Worm (Caenorhabditis elegans): ENCODE data around the gene C15C8.8.

DNA sequence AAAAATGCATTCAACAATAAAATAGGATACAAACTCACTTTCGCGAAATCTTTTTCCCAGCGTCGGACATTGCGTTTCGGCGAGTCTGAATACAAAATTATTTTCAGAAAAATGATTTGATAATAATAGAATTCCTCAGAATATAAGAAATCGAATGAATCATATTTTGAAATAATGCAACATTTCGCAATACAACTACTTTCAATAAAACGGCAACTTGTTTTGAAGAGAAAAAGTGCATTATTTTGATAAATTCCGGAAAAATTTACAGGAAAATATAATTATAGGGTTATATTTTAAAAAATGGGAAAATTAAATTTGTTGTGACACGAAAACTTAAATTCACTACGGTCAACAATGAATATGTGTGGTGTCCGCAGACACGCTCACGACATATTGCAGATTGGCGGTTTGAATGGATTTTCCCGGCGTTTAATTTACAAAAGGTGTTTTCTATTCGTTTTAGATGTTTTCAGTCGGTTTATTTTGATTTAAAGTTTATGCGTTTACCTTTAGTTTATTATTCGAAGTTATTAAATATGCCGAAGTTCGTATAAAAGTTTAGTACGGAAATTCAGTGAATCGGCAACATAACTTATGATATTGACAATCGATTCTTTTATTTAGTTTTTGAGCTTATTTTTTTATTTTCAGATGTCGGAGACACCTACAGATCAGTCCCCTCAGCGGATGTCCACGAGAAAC lies 11.1 kb upstream of the C15C8.8 start, which contains the start of the genes abcf-1 and scc-3:
- TF ChIP-seq nhr-11 (tag; optimal IDR thresholded peaks at IDR 0.05) (no peak), ceh-24 (tag; optimal IDR thresholded peaks at IDR 0.05) (no peak), hlh-30 (tag; optimal IDR thresholded peaks at IDR 0.05; ENCODE audit: insufficient read depth) (no peak)

All from whole organism, late embryonic.